Worm (Caenorhabditis elegans): ENCODE results near the gene T16G1.4.

DNA sequence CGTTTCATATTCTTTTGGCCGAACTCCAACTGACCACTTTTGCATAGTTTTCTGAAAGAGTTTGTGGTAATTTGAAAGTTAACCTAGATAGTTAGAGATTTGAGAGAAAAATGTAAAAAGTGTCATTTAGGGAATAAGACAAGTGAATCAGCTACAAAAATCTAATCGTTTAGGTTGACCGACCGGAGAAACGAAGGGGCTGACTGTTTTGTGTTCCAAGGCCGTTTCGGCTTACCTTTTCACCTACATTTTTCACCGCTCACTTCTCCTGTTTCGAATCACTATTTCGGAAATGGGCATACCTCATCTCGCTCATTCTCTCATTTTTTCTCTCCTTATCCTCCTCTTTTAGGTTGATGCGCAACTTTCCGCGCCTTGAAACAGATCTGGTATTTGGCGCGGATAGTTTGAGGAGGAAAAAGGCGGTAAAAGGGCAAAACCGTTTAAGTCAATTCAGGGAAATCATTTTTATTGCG is 19.5 kb upstream of the T16G1.4 start, which contains the start of gene mpst-7:
- TF ChIP-seq hlh-30 (tag; optimal IDR thresholded peaks at IDR 0.05; ENCODE audit: insufficient read depth) (no peak), ztf-16 (tag; optimal IDR thresholded peaks at IDR 0.05) (no peak), tbx-2 (tag; optimal IDR thresholded peaks at IDR 0.05) (no peak), unc-86 (tag; optimal IDR thresholded peaks at IDR 0.05) (no peak), pqm-1 (tag; optimal IDR thresholded peaks at IDR 0.05) (no peak), unc-42 (tag; optimal IDR thresholded peaks at IDR 0.05) (no peak), ref-2 (tag; optimal IDR thresholded peaks at IDR 0.05) (no peak), K02D7.2 (tag; optimal IDR thresholded peaks at IDR 0.05) (no peak)

Measured in whole organism, late embryonic.